Fruit fly (Drosophila melanogaster) whole organism, pupa: Measurements from ENCODE around the gene Lk6.

Source experiments
- CG32121 ChIP-seq: fragments of 200-800 bp; sonication (Bioruptor generic); IDR thresholded peaks from 2 replicates; pipeline ENCODE4 v1.3.6; 2022; ENCODE audit warnings: missing biosample characterization, missing genetic modification characterization
- CG8159 ChIP-seq: fragments of 200-800 bp; sonication (Bioruptor generic); optimal IDR thresholded peaks from 3 replicates; lab custom pipeline; 2018; ENCODE audit warnings: missing biosample characterization, mild to moderate bottlenecking, missing genetic modification characterization, moderate library complexity
- CG8301 ChIP-seq: fragments of 200-800 bp; sonication (Bioruptor generic); optimal IDR thresholded peaks from 2 replicates; lab custom pipeline; 2018; ENCODE audit warnings: missing biosample characterization, mild to moderate bottlenecking, missing genetic modification characterization
- EcR ChIP-seq: fragments of 200-800 bp; sonication (Bioruptor generic); optimal IDR thresholded peaks from 3 replicates; lab custom pipeline; 2019; ENCODE audit warnings: missing biosample characterization, missing genetic modification characterization, mild to moderate bottlenecking, moderate library complexity, missing genetic modification reagents
- Pif1B ChIP-seq: fragments of 200-800 bp; sonication (Bioruptor generic); optimal IDR thresholded peaks from 3 replicates; lab custom pipeline; 2016; ENCODE audit warnings: missing biosample characterization, missing genetic modification characterization
- Snoo ChIP-seq: fragments of 200-800 bp; sonication (Bioruptor generic); optimal IDR thresholded peaks from 3 replicates; lab custom pipeline; 2017; ENCODE audit warnings: missing biosample characterization, mild to moderate bottlenecking, missing genetic modification characterization, inconsistent platforms

DNA sequence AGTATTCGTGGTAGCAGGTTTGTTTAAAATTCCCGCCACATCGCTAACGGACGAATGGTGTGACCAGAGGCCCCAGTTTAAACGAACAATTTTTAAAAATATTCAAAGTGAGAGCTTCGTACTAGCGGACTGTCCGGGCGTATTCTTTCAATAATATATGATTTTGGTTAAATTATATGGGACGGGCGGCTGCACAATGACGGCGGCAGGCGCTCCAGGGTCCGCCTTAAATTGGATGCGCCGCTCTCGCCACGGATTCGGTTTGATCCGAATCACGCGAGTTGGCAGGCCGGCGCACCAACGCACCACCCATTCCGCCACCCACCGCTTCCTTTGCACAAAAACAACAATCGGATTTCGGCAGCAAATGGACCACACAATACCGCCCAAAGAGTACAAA is 28.9 kb downstream of the Lk6 start, which contains the start of gene CG14721:
- no peak for TF ChIP-seq Snoo (tag; lab: Kevin White, UChicago)
- TF ChIP-seq EcR (GFP tag; lab: Kevin White, UChicago): no peak
- TF ChIP-seq CG8159 (tag; lab: Kevin White, UChicago): no peak
- TF ChIP-seq Pif1B: no peak
- no peak for TF ChIP-seq CG32121
- no peak for TF ChIP-seq CG8301 (tag; lab: Kevin White, UChicago)
